Fruit fly (Drosophila melanogaster) whole organism, adult: ENCODE results near the gene Usp14.
A peak's percentile ranks its signal among the peaks of the same experiment; 100 is the strongest.

Experiments used
- CG11617 ChIP-seq: fragments of 200-800 bp; sonication (Bioruptor generic); optimal IDR thresholded peaks from 2 replicates; lab custom pipeline; 2017; ENCODE audit warnings: mild to moderate bottlenecking, missing biosample characterization, missing genetic modification reagents, missing genetic modification characterization
- CG12768 ChIP-seq: fragments of 200-800 bp; sonication (Bioruptor generic); optimal IDR thresholded peaks from 2 replicates; lab custom pipeline; 2017; ENCODE audit warnings: missing biosample characterization, missing genetic modification characterization, mild to moderate bottlenecking, moderate library complexity, missing genetic modification reagents
- CG1620 ChIP-seq: fragments of 200-800 bp; sonication (Bioruptor generic); optimal IDR thresholded peaks from 2 replicates; lab custom pipeline; 2016; ENCODE audit warnings: missing biosample characterization, missing genetic modification characterization
- CG33017 ChIP-seq: fragments of 200-800 bp; sonication (Bioruptor generic); optimal IDR thresholded peaks from 2 replicates; lab custom pipeline; 2018; ENCODE audit warnings: missing biosample characterization, mild to moderate bottlenecking, missing genetic modification characterization, moderate library complexity
- CG5204 ChIP-seq: fragments of 200-800 bp; sonication (Bioruptor generic); optimal IDR thresholded peaks from 2 replicates; lab custom pipeline; 2016; ENCODE audit warnings: missing biosample characterization, missing genetic modification characterization
- CG7101 ChIP-seq: fragments of 200-800 bp; sonication (Bioruptor generic); optimal IDR thresholded peaks from 2 replicates; lab custom pipeline; 2018; ENCODE audit warnings: missing biosample characterization, mild to moderate bottlenecking, missing genetic modification characterization, moderate library complexity
- Clk ChIP-seq: fragments of 200-800 bp; sonication (Bioruptor generic); optimal IDR thresholded peaks from 2 replicates; lab custom pipeline; 2017; ENCODE audit warnings: missing biosample characterization, missing genetic modification characterization
- Mnt ChIP-seq: fragments of 200-800 bp; sonication (Bioruptor generic); optimal IDR thresholded peaks from 2 replicates; lab custom pipeline; 2016; ENCODE audit warnings: missing biosample characterization, mild to moderate bottlenecking, missing genetic modification characterization
- bab1 ChIP-seq: fragments of 200-800 bp; sonication (Bioruptor generic); optimal IDR thresholded peaks from 3 replicates; lab custom pipeline; 2019; ENCODE audit warnings: missing biosample characterization, mild to moderate bottlenecking, missing genetic modification characterization, moderate library complexity
- cic ChIP-seq: fragments of 200-800 bp; sonication (Bioruptor generic); optimal IDR thresholded peaks from 2 replicates; lab custom pipeline; 2017; ENCODE audit warnings: missing biosample characterization, mild to moderate bottlenecking, missing genetic modification characterization, moderate library complexity
- cnc ChIP-seq, 2 experiments: fragments of >200 bp; optimal IDR thresholded peaks; 2 replicates each; lab custom pipeline; 2017
- kay ChIP-seq: fragments of 200-800 bp; sonication (Bioruptor generic); peaks from one replicate; lab custom pipeline; 2016; ENCODE audit warnings: missing biosample characterization, missing genetic modification characterization, borderline replicate concordance
- pad ChIP-seq: fragments of 200-800 bp; sonication (Bioruptor generic); optimal IDR thresholded peaks from 3 replicates; lab custom pipeline; 2017; ENCODE audit warnings: missing biosample characterization, missing genetic modification characterization, mild to moderate bottlenecking, moderate library complexity, missing genetic modification reagents

dm6 chr2L:10314327-10315210 lies at the start of gene Usp14, which contains the start of gene CG4972:
- no peak for TF ChIP-seq CG12768 (GFP tag; lab: Kevin White, UChicago)
- no peak for TF ChIP-seq CG7101 (tag; lab: Kevin White, UChicago)
- TF ChIP-seq kay (GFP tag; lab: Kevin White, UChicago) = peak; percentile 74
- no peak for TF ChIP-seq pad (GFP tag; lab: Kevin White, UChicago)
- TF ChIP-seq Mnt (GFP tag; lab: Kevin White, UChicago) = no peak
- no peak for TF ChIP-seq bab1
- peak; percentile 37 for TF ChIP-seq CG1620
- no peak for TF ChIP-seq cnc (optimal IDR thresholded peaks at IDR 0.05; lab: Kevin White, UChicago)
- no peak for TF ChIP-seq CG33017 (tag; lab: Kevin White, UChicago)
- TF ChIP-seq Clk (GFP tag; lab: Kevin White, UChicago) = no peak
- TF ChIP-seq CG5204 = no peak
- TF ChIP-seq CG11617 = peak; percentile 19
- TF ChIP-seq cic (GFP tag; lab: Kevin White, UChicago) = no peak
